Fruit fly (Drosophila melanogaster): ENCODE results near the gene mRpL1.

DNA sequence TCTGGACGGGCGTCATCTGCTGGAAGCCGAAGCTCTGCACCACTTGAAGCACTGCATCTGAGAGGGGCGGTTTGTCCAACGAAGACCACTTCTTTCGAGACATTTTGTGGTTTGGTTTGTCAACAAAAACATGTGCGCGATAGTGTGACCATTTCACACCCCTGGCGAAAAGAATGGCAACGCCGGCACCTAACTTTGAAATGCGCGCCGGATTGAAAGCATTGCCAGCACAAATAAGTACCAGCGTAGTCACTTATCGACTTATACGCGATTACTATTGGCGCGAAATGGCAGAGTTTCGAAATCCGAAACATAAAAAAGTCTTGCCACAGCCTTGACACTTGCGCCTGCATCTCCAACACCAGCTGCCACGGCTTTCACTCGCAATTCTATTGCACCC, 31.5 kb upstream of the mRpL1 start, which contains the start of gene CG9630:
- TF ChIP-seq Sp1 (GFP tag; optimal IDR thresholded peaks at IDR 0.05) (no peak), N (GFP tag; optimal IDR thresholded peaks at IDR 0.05) (no peak), OdsH (GFP tag; optimal IDR thresholded peaks at IDR 0.05) (no peak), sv (GFP tag; optimal IDR thresholded peaks at IDR 0.05) (no peak)
